Fruit fly (Drosophila melanogaster): ENCODE data around the gene kis.

The kis gene

DNA sequence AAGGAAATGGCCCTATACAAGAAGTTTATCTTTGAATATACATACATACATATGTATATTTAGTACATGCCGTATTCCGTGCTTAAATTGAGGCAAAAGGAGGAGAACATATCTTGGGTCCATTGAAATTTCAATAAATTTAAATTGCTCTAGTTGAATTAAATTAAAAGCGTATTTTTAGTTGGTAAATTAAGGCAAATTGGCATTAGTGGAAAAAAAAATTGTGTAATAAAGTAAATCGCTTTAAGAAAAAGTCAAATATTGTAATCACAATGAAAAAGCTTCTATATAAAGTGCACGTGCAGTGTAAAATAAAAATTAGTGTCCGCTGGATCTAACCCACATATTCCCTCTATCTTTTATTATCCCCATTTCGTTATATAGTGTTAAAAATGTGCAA, 88.4 kb downstream of the kis start:
- no peak for TF ChIP-seq CTCF (optimal IDR thresholded peaks at IDR 0.05)
- TF ChIP-seq CG8478 (optimal IDR thresholded peaks at IDR 0.05) = no peak

DNA sequence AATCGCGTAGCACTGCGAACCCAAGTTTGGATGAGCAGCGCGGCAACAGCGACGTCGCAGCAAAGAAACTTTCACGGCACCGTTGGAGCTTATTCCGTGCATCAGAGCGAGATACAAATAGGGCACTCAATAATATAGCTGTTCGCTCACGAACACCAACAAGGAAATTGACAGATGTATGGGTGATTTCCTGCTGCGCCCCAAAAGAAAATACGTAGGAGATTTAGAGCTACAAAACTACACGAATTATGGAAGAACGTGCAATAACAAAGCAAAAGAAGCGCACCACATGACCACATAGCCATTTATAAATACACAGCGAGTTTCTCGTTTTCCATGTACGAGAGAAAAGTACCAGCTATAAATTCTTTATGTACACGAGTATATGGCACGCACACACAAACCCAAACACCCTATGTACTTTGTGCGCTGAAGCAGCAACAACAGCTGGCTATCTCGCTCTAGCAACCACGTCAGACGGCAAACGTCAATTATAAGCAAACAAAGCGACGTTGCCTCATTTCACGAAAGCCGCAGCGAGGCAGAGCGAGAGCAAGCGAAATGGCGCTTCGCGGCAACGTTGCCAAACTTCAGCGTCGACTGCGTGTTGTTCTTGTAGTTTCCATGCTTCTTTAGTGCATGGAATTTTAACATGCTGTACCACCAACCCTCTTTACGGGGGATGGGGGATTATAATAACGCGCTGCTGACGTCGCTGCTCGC, 89.0 kb downstream of the kis start:
- TF ChIP-seq CTCF (optimal IDR thresholded peaks at IDR 0.05) (no peak), CG8478 (optimal IDR thresholded peaks at IDR 0.05) (no peak)

Measured in S2 (cell line).